Worm (Caenorhabditis elegans) whole organism, mixed stage, embryonic: ENCODE results near the gene str-236.

Source experiments
- M03D4.4 ChIP-seq: sonication (generic microtip); optimal IDR thresholded peaks from 2 replicates; lab custom pipeline; 2017; ENCODE audit warnings: mild to moderate bottlenecking, missing genetic modification characterization, missing compliant biosample characterization
- blmp-1 ChIP-seq: fragments of 150-350 bp; optimal IDR thresholded peaks from 2 replicates; lab custom pipeline; 2014; ENCODE audit warnings: missing biosample characterization, missing genetic modification characterization
- ceh-39 ChIP-seq: fragments of 150-350 bp; optimal IDR thresholded peaks from 2 replicates; lab custom pipeline; 2014; ENCODE audit warnings: missing biosample characterization, missing genetic modification characterization
- ceh-43 ChIP-seq: fragments of 200-800 bp; sonication (Bioruptor generic); optimal IDR thresholded peaks from 2 replicates; lab custom pipeline; 2018; ENCODE audit warnings: mild to moderate bottlenecking, missing genetic modification characterization, moderate library complexity, missing compliant biosample characterization
- ceh-83 ChIP-seq: fragments of 200-800 bp; sonication (Bioruptor generic); optimal IDR thresholded peaks from 2 replicates; lab custom pipeline; 2018; ENCODE audit warnings: mild to moderate bottlenecking, missing genetic modification characterization, missing compliant biosample characterization
- ces-1 ChIP-seq: fragments of 150-350 bp; optimal IDR thresholded peaks from 2 replicates; lab custom pipeline; 2014; ENCODE audit warnings: missing biosample characterization, missing genetic modification reagents, missing genetic modification characterization
- cnd-1 ChIP-seq: fragments of 200-800 bp; sonication (Bioruptor generic); optimal IDR thresholded peaks from 2 replicates; lab custom pipeline; 2018; ENCODE audit warnings: mild to moderate bottlenecking, missing genetic modification characterization, missing compliant biosample characterization
- hlh-1 ChIP-seq: fragments of 150-350 bp; optimal IDR thresholded peaks from 2 replicates; lab custom pipeline; 2014; ENCODE audit warnings: missing biosample characterization, missing genetic modification reagents, missing genetic modification characterization
- lin-13 ChIP-seq: fragments of 150-350 bp; optimal IDR thresholded peaks from 2 replicates; lab custom pipeline; 2014; ENCODE audit warnings: missing biosample characterization, missing genetic modification characterization
- lin-32 ChIP-seq: fragments of 200-800 bp; sonication (Bioruptor generic); optimal IDR thresholded peaks from 2 replicates; lab custom pipeline; 2018; ENCODE audit warnings: mild to moderate bottlenecking, missing genetic modification characterization, missing compliant biosample characterization
- lsy-2 ChIP-seq: fragments of 150-350 bp; optimal IDR thresholded peaks from 2 replicates; lab custom pipeline; 2014; ENCODE audit warnings: missing biosample characterization, missing genetic modification characterization
- mab-5 ChIP-seq: fragments of 150-350 bp; optimal IDR thresholded peaks from 2 replicates; lab custom pipeline; 2014; ENCODE audit warnings: missing biosample characterization, missing genetic modification characterization
- mep-1 ChIP-seq: fragments of 150-350 bp; optimal IDR thresholded peaks from 2 replicates; lab custom pipeline; 2017; ENCODE audit warnings: missing biosample characterization, missing genetic modification reagents, missing genetic modification characterization, inconsistent platforms
- mls-2 ChIP-seq: sonication (generic microtip); optimal IDR thresholded peaks from 2 replicates; lab custom pipeline; 2016; ENCODE audit warnings: mild to moderate bottlenecking, missing genetic modification characterization, moderate library complexity, missing compliant biosample characterization
- nhr-12 ChIP-seq: fragments of 150-350 bp; optimal IDR thresholded peaks from 2 replicates; lab custom pipeline; 2014; ENCODE audit warnings: missing biosample characterization, missing genetic modification characterization
- nhr-2 ChIP-seq: fragments of 150-350 bp; optimal IDR thresholded peaks from 2 replicates; lab custom pipeline; 2014; ENCODE audit warnings: missing biosample characterization, missing genetic modification characterization
- nhr-237 ChIP-seq: fragments of 150-350 bp; optimal IDR thresholded peaks from 2 replicates; lab custom pipeline; 2014; ENCODE audit warnings: missing biosample characterization, missing genetic modification characterization
- nhr-28 ChIP-seq: fragments of 150-350 bp; optimal IDR thresholded peaks from 2 replicates; lab custom pipeline; 2014; ENCODE audit warnings: missing biosample characterization, missing genetic modification characterization
- nhr-76 ChIP-seq: sonication (generic microtip); optimal IDR thresholded peaks from 2 replicates; lab custom pipeline; 2017; ENCODE audit warnings: missing biosample characterization, missing genetic modification characterization
- sem-2 ChIP-seq: fragments of 200-800 bp; sonication (Bioruptor generic); optimal IDR thresholded peaks from 2 replicates; lab custom pipeline; 2018; ENCODE audit warnings: mild to moderate bottlenecking, missing genetic modification characterization, missing compliant biosample characterization
- snpc-4 ChIP-seq: fragments of 150-350 bp; optimal IDR thresholded peaks from 2 replicates; lab custom pipeline; 2014; ENCODE audit warnings: missing biosample characterization, missing genetic modification characterization
- sptf-1 ChIP-seq: sonication (generic microtip); optimal IDR thresholded peaks from 2 replicates; lab custom pipeline; 2017; ENCODE audit warnings: mild to moderate bottlenecking, missing genetic modification characterization, moderate library complexity, missing compliant biosample characterization
- tbx-8 ChIP-seq: fragments of 200-800 bp; sonication (Bioruptor generic); optimal IDR thresholded peaks from 2 replicates; lab custom pipeline; 2018; ENCODE audit warnings: mild to moderate bottlenecking, missing genetic modification characterization, moderate library complexity, missing compliant biosample characterization
- unc-120 ChIP-seq: sonication (generic microtip); optimal IDR thresholded peaks from 2 replicates; lab custom pipeline; 2017; ENCODE audit warnings: missing genetic modification characterization, missing compliant biosample characterization; ENCODE audit not compliant: poor library complexity, severe bottlenecking
- unc-39 ChIP-seq: fragments of 150-350 bp; optimal IDR thresholded peaks from 2 replicates; lab custom pipeline; 2014; ENCODE audit warnings: missing biosample characterization, missing genetic modification characterization
- unc-62 ChIP-seq: fragments of 150-350 bp; optimal IDR thresholded peaks from 2 replicates; lab custom pipeline; 2014; ENCODE audit warnings: missing biosample characterization, missing genetic modification reagents, missing genetic modification characterization
- zip-8 ChIP-seq: fragments of 150-350 bp; optimal IDR thresholded peaks from 2 replicates; lab custom pipeline; 2014; ENCODE audit warnings: missing biosample characterization, missing genetic modification characterization
- ztf-11 ChIP-seq: fragments of 150-350 bp; optimal IDR thresholded peaks from 2 replicates; lab custom pipeline; 2014; ENCODE audit warnings: missing biosample characterization, missing genetic modification characterization

Gene str-236

DNA sequence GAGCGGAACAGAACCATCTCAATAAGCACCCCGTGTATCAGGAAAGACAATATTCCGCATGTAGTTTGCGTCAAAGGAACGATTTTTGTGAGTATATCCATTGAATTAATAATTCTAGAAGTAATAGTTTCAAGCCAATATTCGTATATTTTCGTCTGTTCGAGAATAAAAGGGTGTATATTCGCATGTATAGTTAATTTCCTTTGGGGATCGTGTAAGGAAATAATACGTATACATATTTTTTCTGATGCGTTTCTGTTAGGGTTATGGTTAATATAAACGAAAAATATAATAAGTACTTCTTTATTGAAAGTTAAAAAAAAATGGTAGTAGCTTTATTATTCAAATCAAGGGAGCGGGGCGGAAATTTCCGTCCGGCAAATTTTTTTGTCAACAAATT, at the start of gene str-236:
Gene str-236, minus strand, starts transcription at position 101 of the 400 bp plus-strand sequence.
- TF ChIP-seq nhr-237 (tag; lab: Kevin White, UChicago) = no peak
- no peak for TF ChIP-seq nhr-12 (tag; lab: Kevin White, UChicago)
- TF ChIP-seq mep-1 (tag; lab: Kevin White, UChicago) = no peak
- no peak for TF ChIP-seq mab-5 (tag; lab: Kevin White, UChicago)
- no peak for TF ChIP-seq unc-39 (tag; lab: Kevin White, UChicago)
- no peak for TF ChIP-seq ceh-39 (tag; lab: Kevin White, UChicago)
- no peak for TF ChIP-seq blmp-1 (tag; lab: Kevin White, UChicago)
- TF ChIP-seq snpc-4 (tag; lab: Kevin White, UChicago) = no peak
- no peak for TF ChIP-seq cnd-1 (tag; lab: Kevin White, UChicago)
- TF ChIP-seq lin-32 = no peak
- TF ChIP-seq ces-1 (GFP tag; lab: Kevin White, UChicago) = no peak
- TF ChIP-seq mls-2 (tag; lab: Kevin White, UChicago) = no peak
- no peak for TF ChIP-seq sptf-1 (tag; lab: Kevin White, UChicago)
- no peak for TF ChIP-seq M03D4.4 (tag; lab: Kevin White, UChicago)
- TF ChIP-seq lsy-2 (tag; lab: Kevin White, UChicago) = no peak

DNA sequence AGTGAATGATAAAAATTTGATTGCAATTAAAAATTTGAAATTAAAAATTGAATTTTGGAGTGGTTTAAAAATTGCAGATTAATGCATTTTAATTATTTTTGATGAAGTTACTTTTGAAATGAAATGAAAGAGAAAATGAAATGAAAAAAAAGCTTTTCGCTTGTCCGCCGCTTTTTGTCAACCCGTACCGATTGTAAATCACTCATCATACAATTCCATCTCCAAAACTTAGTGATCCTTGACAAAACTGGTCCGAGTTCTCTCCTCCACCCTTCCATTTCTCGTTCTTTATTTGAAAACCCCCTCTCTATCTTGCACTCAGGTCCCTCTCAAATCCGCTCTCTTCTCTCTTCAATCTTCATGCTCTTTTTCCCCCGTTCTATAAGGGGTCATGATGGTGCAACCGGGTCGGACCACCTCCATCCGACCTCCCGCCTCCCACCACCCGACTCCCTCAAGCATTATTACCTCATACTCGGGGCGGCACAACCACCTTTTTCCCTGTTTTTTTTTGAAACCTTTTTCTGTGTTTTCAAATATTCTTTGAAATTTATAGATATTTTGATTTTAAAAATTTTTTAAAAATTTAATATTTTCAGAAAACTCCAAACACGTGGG, 49.3 kb upstream of the str-236 start:
- TF ChIP-seq nhr-76 (tag; lab: Kevin White, UChicago) (no peak), ceh-43 (GFP tag; lab: Kevin White, UChicago) (peak; percentile 24), ceh-83 (GFP tag; lab: Kevin White, UChicago) (peak; percentile 32), nhr-2 (tag; lab: Kevin White, UChicago) (peak; percentile 72), M03D4.4 (tag; lab: Kevin White, UChicago) (peak; percentile 49), sem-2 (no peak)

DNA sequence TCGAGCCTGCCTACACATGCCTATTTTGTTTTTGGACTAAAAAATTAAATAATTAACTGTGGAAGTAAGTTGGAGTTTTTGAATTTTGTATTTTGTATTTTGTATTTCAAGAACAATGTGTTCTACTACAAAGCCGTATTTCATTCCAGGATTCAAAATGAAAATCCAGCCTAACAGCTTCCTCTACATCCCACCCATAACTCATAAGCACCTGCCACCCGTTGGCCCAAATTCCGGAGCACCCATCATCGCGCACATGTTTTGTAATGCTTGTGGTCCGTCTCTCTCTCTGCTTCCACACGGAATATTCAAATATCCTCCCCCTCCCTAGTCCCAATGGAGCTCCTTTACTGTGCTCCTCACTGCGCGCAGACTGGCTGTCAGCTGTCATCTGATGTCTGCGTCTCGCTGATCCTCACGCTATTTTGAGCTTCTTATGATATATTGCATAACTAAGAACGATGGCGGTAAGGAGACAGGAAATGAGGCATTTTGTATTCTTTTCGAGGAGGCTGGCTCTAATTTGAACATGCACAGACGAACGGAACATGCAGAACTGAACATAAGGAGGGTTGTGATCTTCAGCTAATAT, 47.7 kb upstream of the str-236 start:
- TF ChIP-seq snpc-4 (tag; lab: Kevin White, UChicago) = no peak
- peak; percentile 91 for TF ChIP-seq cnd-1 (tag; lab: Kevin White, UChicago)
- no peak for TF ChIP-seq mls-2 (tag; lab: Kevin White, UChicago)
- peak; percentile 36 for TF ChIP-seq lin-13 (tag; lab: Kevin White, UChicago)
- peak; percentile 52 for TF ChIP-seq lin-32
- TF ChIP-seq mab-5 (tag; lab: Kevin White, UChicago) = peak; percentile 8
- peak; percentile 46 for TF ChIP-seq unc-120 (tag; lab: Kevin White, UChicago)
- TF ChIP-seq nhr-28 = no peak
- TF ChIP-seq ztf-11 = no peak
- TF ChIP-seq hlh-1 (tag; lab: Kevin White, UChicago) = peak; percentile 98
- no peak for TF ChIP-seq nhr-12 (tag; lab: Kevin White, UChicago)
- TF ChIP-seq nhr-237 (tag; lab: Kevin White, UChicago) = no peak
- TF ChIP-seq lsy-2 (tag; lab: Kevin White, UChicago) = no peak
- peak; percentile 37 for TF ChIP-seq mep-1 (tag; lab: Kevin White, UChicago)
- peak; percentile 86 for TF ChIP-seq unc-62 (GFP tag; lab: Kevin White, UChicago)
- no peak for TF ChIP-seq nhr-2 (tag; lab: Kevin White, UChicago)
- TF ChIP-seq M03D4.4 (tag; lab: Kevin White, UChicago) = peak; percentile 44
- TF ChIP-seq ces-1 (GFP tag; lab: Kevin White, UChicago) = no peak
- no peak for TF ChIP-seq blmp-1 (tag; lab: Kevin White, UChicago)
- no peak for TF ChIP-seq tbx-8 (GFP tag; lab: Kevin White, UChicago)

DNA sequence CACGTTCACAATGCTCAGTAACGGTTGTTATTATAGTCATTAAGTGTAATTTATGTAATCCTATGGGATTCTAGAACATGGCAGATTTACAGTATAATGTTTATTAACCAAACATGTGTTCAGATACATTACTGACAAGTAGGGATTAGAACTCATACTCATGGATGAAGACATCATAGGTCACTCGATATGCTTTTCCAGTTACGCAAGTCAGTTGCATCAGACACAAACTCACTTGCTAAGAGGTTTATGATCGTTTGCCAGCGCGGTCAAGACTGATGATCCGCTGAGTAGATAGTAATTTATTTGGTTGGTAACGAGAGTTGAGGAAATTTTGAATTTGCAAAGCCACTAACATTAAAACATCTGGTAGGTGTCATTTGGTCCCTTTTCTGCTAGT, 46.7 kb upstream of the str-236 start:
- TF ChIP-seq unc-39 (tag; lab: Kevin White, UChicago) (no peak), zip-8 (tag; lab: Kevin White, UChicago) (peak; percentile 57), nhr-2 (tag; lab: Kevin White, UChicago) (peak; percentile 91)

DNA sequence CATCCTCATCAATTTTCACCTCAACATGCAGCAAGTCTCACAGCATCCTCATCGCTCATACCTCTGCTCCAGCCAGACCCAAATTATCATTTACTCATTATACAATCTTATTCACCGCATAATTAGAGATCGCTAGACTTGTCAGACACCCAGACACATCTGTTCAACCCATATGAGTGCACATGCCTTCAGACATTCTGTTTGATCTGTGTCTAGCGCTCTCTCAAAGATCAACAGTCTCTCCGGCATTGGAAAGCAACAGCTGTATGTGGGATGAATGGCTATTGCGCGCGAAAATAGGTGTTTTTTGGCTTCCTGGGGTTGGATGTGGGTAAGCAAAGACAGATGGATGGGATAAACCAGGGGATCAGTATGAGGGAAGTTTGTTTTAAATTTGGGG, 44.7 kb upstream of the str-236 start:
- peak; percentile 99 for TF ChIP-seq lin-32
- peak; percentile 18 for TF ChIP-seq unc-62 (GFP tag; lab: Kevin White, UChicago)
- TF ChIP-seq mep-1 (tag; lab: Kevin White, UChicago) = no peak
- TF ChIP-seq sptf-1 (tag; lab: Kevin White, UChicago) = no peak
- no peak for TF ChIP-seq nhr-12 (tag; lab: Kevin White, UChicago)
- TF ChIP-seq nhr-2 (tag; lab: Kevin White, UChicago) = peak; percentile 66
- TF ChIP-seq hlh-1 (tag; lab: Kevin White, UChicago) = peak; percentile 4
- TF ChIP-seq cnd-1 (tag; lab: Kevin White, UChicago) = peak; percentile 62
